Fruit fly (Drosophila melanogaster): ENCODE measurements around the gene gcm2.
A peak's percentile ranks its signal among the peaks of the same experiment; 100 is the strongest.

gcm2 gene

DNA sequence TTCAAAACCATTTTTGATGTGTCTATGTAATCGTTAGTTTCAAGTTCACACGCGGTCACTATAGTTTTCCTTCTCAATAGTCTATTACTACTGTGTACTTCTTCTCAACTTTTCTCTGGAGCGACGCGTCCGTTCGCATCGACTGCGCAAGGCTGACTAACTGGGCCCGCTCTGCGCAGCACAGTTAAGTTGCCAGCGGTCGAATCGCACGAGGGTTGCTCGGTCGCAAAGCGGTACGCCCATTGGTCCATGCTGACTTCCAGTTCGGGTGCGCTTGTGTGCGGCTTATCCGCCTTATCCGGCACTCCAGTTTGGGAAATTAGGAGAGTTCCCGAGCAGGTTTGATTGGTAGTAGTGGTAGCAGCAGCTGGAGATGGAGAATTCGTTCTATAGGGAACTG is 26.8 kb upstream of the gcm2 start, which contains the start of gene gcm (continued):
- peak; percentile 23; the same call in 1 of the 2 replicates for TF ChIP-seq seq (GFP tag; IDR thresholded peaks at IDR 0.05)
- TF ChIP-seq CG3065 (GFP tag; optimal IDR thresholded peaks at IDR 0.05): no peak
- no peak for TF ChIP-seq CG5245 (GFP tag; optimal IDR thresholded peaks at IDR 0.05)
- TF ChIP-seq sens (GFP tag): peak; percentile 48
- TF ChIP-seq CG42726 (GFP tag; IDR thresholded peaks at IDR 0.05; ENCODE audit: partially characterized antibody): no peak
- TF ChIP-seq sisA (GFP tag; IDR thresholded peaks at IDR 0.05): no peak

DNA sequence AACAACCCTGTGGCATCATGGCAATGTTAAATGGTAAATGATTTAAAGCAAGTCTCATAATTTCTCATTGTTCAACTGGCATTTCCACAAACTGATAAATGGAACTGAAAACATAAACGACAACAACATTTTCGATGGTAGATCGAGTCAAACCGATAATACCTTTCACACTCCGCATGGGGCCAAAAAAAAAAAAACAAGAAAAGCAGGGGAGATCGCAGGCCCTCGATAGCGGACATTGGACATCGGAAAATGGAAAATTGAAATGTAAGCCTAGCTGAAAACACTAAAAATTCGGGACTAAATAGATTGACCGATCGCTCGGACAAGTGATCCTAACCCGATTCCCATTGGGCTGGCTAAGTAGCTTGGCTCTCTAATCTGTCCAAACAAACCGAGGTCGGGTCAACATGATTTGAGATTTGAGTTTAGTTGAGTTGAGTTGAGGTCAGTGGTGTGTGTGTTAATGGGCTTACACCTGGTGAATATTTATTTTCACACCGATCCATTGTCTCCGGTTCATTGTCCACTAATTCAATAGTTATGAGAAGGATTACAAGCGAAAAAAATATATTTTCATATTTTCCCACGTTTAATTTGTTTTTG is 24.2 kb upstream of the gcm2 start:
- TF ChIP-seq tna (GFP tag; IDR thresholded peaks at IDR 0.05; ENCODE audit: partially characterized antibody) (no peak), CG1024 (GFP tag; IDR thresholded peaks at IDR 0.05) (no peak), hkb (optimal IDR thresholded peaks at IDR 0.05) (no peak), hkb (GFP tag; IDR thresholded peaks at IDR 0.05) (no peak), bsh (GFP tag; optimal IDR thresholded peaks at IDR 0.05) (no peak), CG10979 (tag; optimal IDR thresholded peaks at IDR 0.05) (no peak), CG14860 (GFP tag; IDR thresholded peaks at IDR 0.05; ENCODE audit: partially characterized antibody) (no peak), grn (GFP tag; optimal IDR thresholded peaks at IDR 0.05) (peak; percentile 95), jing (GFP tag; optimal IDR thresholded peaks at IDR 0.05) (no peak), CG33557 (GFP tag; optimal IDR thresholded peaks at IDR 0.05) (no peak), Atf3 (GFP tag; optimal IDR thresholded peaks at IDR 0.05) (no peak), prd (optimal IDR thresholded peaks at IDR 0.05) (no peak), prd (GFP tag; IDR thresholded peaks at IDR 0.05) (no peak), oc (tag; optimal IDR thresholded peaks at IDR 0.05) (peak; percentile 46), CG18262 (tag; optimal IDR thresholded peaks at IDR 0.05) (no peak), ATbp (GFP tag; optimal IDR thresholded peaks at IDR 0.05) (no peak), sens (GFP tag) (no peak), CG4360 (GFP tag; IDR thresholded peaks at IDR 0.05) (peak; percentile 70), Rx (GFP tag; IDR thresholded peaks at IDR 0.05) (no peak), CG4707 (GFP tag; optimal IDR thresholded peaks at IDR 0.05) (no peak), Dad (GFP tag; optimal IDR thresholded peaks at IDR 0.05) (no peak), Drgx (GFP tag; IDR thresholded peaks at IDR 0.05) (no peak), mam (GFP tag; optimal IDR thresholded peaks at IDR 0.05) (no peak), sisA (GFP tag; IDR thresholded peaks at IDR 0.05) (no peak), insv (GFP tag; optimal IDR thresholded peaks at IDR 0.05) (peak in 1 of 2 experiments; percentile 71), CG4617 (GFP tag; optimal IDR thresholded peaks at IDR 0.05; ENCODE audit: borderline replicate concordance) (no peak), CG31388 (GFP tag; optimal IDR thresholded peaks at IDR 0.05) (no peak), CG13775 (GFP tag; optimal IDR thresholded peaks at IDR 0.05) (no peak), zfh1 (GFP tag; IDR thresholded peaks at IDR 0.05) (no peak), nom (GFP tag; optimal IDR thresholded peaks at IDR 0.05) (no peak), nmo (GFP tag; optimal IDR thresholded peaks at IDR 0.05) (no peak), tll (GFP tag; optimal IDR thresholded peaks at IDR 0.05) (peak in 1 of 2 experiments; percentile 94), ac (GFP tag; optimal IDR thresholded peaks at IDR 0.05) (peak; percentile 17), CG18619 (GFP tag; optimal IDR thresholded peaks at IDR 0.05) (no peak), pzg (GFP tag; optimal IDR thresholded peaks at IDR 0.05) (no peak), sna (GFP tag; IDR thresholded peaks at IDR 0.05; ENCODE audit: partially characterized antibody) (no peak), zen (tag; optimal IDR thresholded peaks at IDR 0.05) (peak; percentile 40), seq (GFP tag; IDR thresholded peaks at IDR 0.05) (no peak), dmrt99B (tag; optimal IDR thresholded peaks at IDR 0.05) (no peak), H2.0 (GFP tag; IDR thresholded peaks at IDR 0.05) (no peak), Oaz (GFP tag; IDR thresholded peaks at IDR 0.05) (no peak), Scr (GFP tag; IDR thresholded peaks at IDR 0.05; ENCODE audit: partially characterized antibody) (no peak), CG15479 (GFP tag; optimal IDR thresholded peaks at IDR 0.05) (peak; percentile 5), sqz (GFP tag; optimal IDR thresholded peaks at IDR 0.05) (peak; percentile 61), CG13123 (GFP tag; optimal IDR thresholded peaks at IDR 0.05) (no peak)

Data from whole organism, embryonic.